Fruit fly (Drosophila melanogaster): ENCODE measurements around the gene LSm-4.

LSm-4 gene

dm6 chr2L:10430802-10431476, 25.9 kb upstream of the LSm-4 start, which contains the start of the genes Bug22 and TfIIB (continued):
- TF ChIP-seq CG8290 (GFP tag; optimal IDR thresholded peaks at IDR 0.05), result peak; percentile 78
- TF ChIP-seq CG8290 (tag; optimal IDR thresholded peaks at IDR 0.05), result peak; percentile 90 to 92
- peak; percentile 34 for TF ChIP-seq YL-1 (GFP tag; optimal IDR thresholded peaks at IDR 0.05)
- TF ChIP-seq CG6254 (GFP tag; optimal IDR thresholded peaks at IDR 0.05), result no peak

dm6 chr2L:10428528-10428927, 23.5 kb upstream of the LSm-4 start, which contains the start of gene CG5188:
Gene CG5188, plus strand, starts transcription at chr2L:10428829.
- TF ChIP-seq twi (tag; optimal IDR thresholded peaks at IDR 0.05), result no peak
- no peak for TF ChIP-seq seq (GFP tag; IDR thresholded peaks at IDR 0.05)
- peak; percentile 19 for TF ChIP-seq Chrac-16 (GFP tag; optimal IDR thresholded peaks at IDR 0.05)
- peak; percentile 43 for TF ChIP-seq CG18764 (GFP tag; optimal IDR thresholded peaks at IDR 0.05)
- TF ChIP-seq zf30C (GFP tag; optimal IDR thresholded peaks at IDR 0.05), result no peak
- 0 out of 2 replicates have a peak, but pooled peaks have one; percentile 26 for TF ChIP-seq unc-4 (GFP tag; IDR thresholded peaks at IDR 0.05; ENCODE audit: partially characterized antibody)
- peak; percentile 52 for TF ChIP-seq CG9797 (GFP tag; optimal IDR thresholded peaks at IDR 0.05)
- TF ChIP-seq fu2 (GFP tag; optimal IDR thresholded peaks at IDR 0.05), result no peak
- TF ChIP-seq oc (tag; optimal IDR thresholded peaks at IDR 0.05), result peak; percentile 14
- TF ChIP-seq CG15696 (tag; optimal IDR thresholded peaks at IDR 0.05), result peak; percentile 17
- no peak for TF ChIP-seq CG6683 (GFP tag; optimal IDR thresholded peaks at IDR 0.05)
- TF ChIP-seq CG18619 (GFP tag; optimal IDR thresholded peaks at IDR 0.05), result peak; percentile 16
- no peak for TF ChIP-seq CG10565 (GFP tag; optimal IDR thresholded peaks at IDR 0.05)
- TF ChIP-seq CG8281 (tag; optimal IDR thresholded peaks at IDR 0.05), result no peak
- TF ChIP-seq lilli (GFP tag; optimal IDR thresholded peaks at IDR 0.05), result peak; percentile 48
- no peak for TF ChIP-seq CG3838 (GFP tag; optimal IDR thresholded peaks at IDR 0.05)
- TF ChIP-seq gcm2 (GFP tag; optimal IDR thresholded peaks at IDR 0.05), result no peak
- TF ChIP-seq otp (GFP tag; IDR thresholded peaks at IDR 0.05), result 0 out of 3 replicates have a peak, but pooled peaks have one; percentile 25
- no peak for TF ChIP-seq prd (optimal IDR thresholded peaks at IDR 0.05)
- 0 out of 3 replicates have a peak, but pooled peaks have one; percentile 23 for TF ChIP-seq prd (GFP tag; IDR thresholded peaks at IDR 0.05)
- TF ChIP-seq CG13296 (GFP tag; optimal IDR thresholded peaks at IDR 0.05), result peak; percentile 34
- TF ChIP-seq CG7372 (GFP tag; IDR thresholded peaks at IDR 0.05), result no peak
- TF ChIP-seq nau (GFP tag; optimal IDR thresholded peaks at IDR 0.05), result peak; percentile 10
- TF ChIP-seq CG5953 (GFP tag; IDR thresholded peaks at IDR 0.05), result peak; percentile 54; the same call in 1 of the 2 replicates
- TF ChIP-seq Aef1 (GFP tag; IDR thresholded peaks at IDR 0.05), result peak; percentile 45; the same call in 1 of the 3 replicates
- no peak for TF ChIP-seq odd (GFP tag; optimal IDR thresholded peaks at IDR 0.05)
- no peak for TF ChIP-seq CG14050 (GFP tag; IDR thresholded peaks at IDR 0.05)
- TF ChIP-seq hkb (optimal IDR thresholded peaks at IDR 0.05), result no peak
- peak; percentile 61; the same call in 1 of the 2 replicates for TF ChIP-seq hkb (GFP tag; IDR thresholded peaks at IDR 0.05)
- TF ChIP-seq CG4404 (GFP tag; IDR thresholded peaks at IDR 0.05), result no peak
- TF ChIP-seq ATbp (GFP tag; optimal IDR thresholded peaks at IDR 0.05), result no peak
- no peak; the same call in 1 of the 2 replicates for TF ChIP-seq amos (GFP tag; IDR thresholded peaks at IDR 0.05; ENCODE audit: partially characterized antibody)
- TF ChIP-seq nom (GFP tag; optimal IDR thresholded peaks at IDR 0.05), result peak; percentile 49
- no peak for TF ChIP-seq kni (GFP tag; optimal IDR thresholded peaks at IDR 0.05)
- TF ChIP-seq fd102C (GFP tag; optimal IDR thresholded peaks at IDR 0.05), result no peak
- peak; percentile 27 for TF ChIP-seq cwo (GFP tag; optimal IDR thresholded peaks at IDR 0.05)
- peak; percentile 7 for TF ChIP-seq salm (tag; optimal IDR thresholded peaks at IDR 0.05)
- no peak for TF ChIP-seq yki (optimal IDR thresholded peaks at IDR 0.05)
- peak; percentile 7 for TF ChIP-seq CG5245 (GFP tag; optimal IDR thresholded peaks at IDR 0.05)
- TF ChIP-seq CG16863 (GFP tag; optimal IDR thresholded peaks at IDR 0.05), result no peak
- no peak for TF ChIP-seq CG14965 (GFP tag; optimal IDR thresholded peaks at IDR 0.05; ENCODE audit: borderline replicate concordance)
- peak; percentile 66; the same call in 2 of the 3 replicates for TF ChIP-seq CG11695 (GFP tag; IDR thresholded peaks at IDR 0.05)
- no peak for TF ChIP-seq CG1792 (GFP tag; optimal IDR thresholded peaks at IDR 0.05)
- 0 out of 2 replicates have a peak, but pooled peaks have one; percentile 29 for TF ChIP-seq Taf1 (GFP tag; IDR thresholded peaks at IDR 0.05)
- TF ChIP-seq CG6689 (GFP tag; IDR thresholded peaks at IDR 0.05), result peak; percentile 51

All from whole organism, embryonic.